Worm (Caenorhabditis elegans) whole organism, young adult: ENCODE data around the gene map-1.

Experiments
- B0035.1 ChIP-seq: sonication (generic microtip); optimal IDR thresholded peaks from 2 replicates; lab custom pipeline; 2016; ENCODE audit warnings: missing genetic modification characterization, mild to moderate bottlenecking, missing compliant biosample characterization, missing genotype, missing genetic modification reagents
- C06A6.2 ChIP-seq: fragments of 200-800 bp; sonication (Bioruptor generic); conservative IDR thresholded peaks from 2 replicates; pipeline ENCODE4 v1.3.6; 2022; ENCODE audit warnings: missing genetic modification characterization, missing compliant biosample characterization
- F10E7.11 ChIP-seq: sonication (generic microtip); optimal IDR thresholded peaks from 2 replicates; lab custom pipeline; 2017; ENCODE audit warnings: mild to moderate bottlenecking, missing genetic modification characterization, moderate library complexity, missing compliant biosample characterization
- F37B4.10 ChIP-seq: fragments of 200-800 bp; sonication (Bioruptor generic); IDR thresholded peaks from 2 replicates; pipeline ENCODE4 v1.3.6; 2022; ENCODE audit warnings: missing genetic modification characterization, missing compliant biosample characterization
- F52B5.7 ChIP-seq: sonication (generic microtip); optimal IDR thresholded peaks from 2 replicates; lab custom pipeline; 2016; ENCODE audit warnings: mild to moderate bottlenecking, missing genetic modification characterization, missing compliant biosample characterization
- F55B11.4 ChIP-seq: sonication (generic microtip); optimal IDR thresholded peaks from 2 replicates; lab custom pipeline; 2016; ENCODE audit warnings: missing compliant biosample characterization, missing genetic modification characterization, borderline replicate concordance; ENCODE audit not compliant: insufficient read depth
- F57A8.1 ChIP-seq: fragments of 200-800 bp; sonication (Bioruptor generic); optimal IDR thresholded peaks from 2 replicates; lab custom pipeline; 2018; ENCODE audit warnings: mild to moderate bottlenecking, missing genetic modification characterization, moderate library complexity, missing compliant biosample characterization
- F57C9.4 ChIP-seq: sonication (generic microtip); optimal IDR thresholded peaks from 2 replicates; lab custom pipeline; 2017; ENCODE audit warnings: mild to moderate bottlenecking, missing genetic modification characterization, missing compliant biosample characterization
- Y53F4B.3 ChIP-seq: fragments of 200-800 bp; sonication (Bioruptor generic); IDR thresholded peaks from 2 replicates; pipeline ENCODE4 v1.3.6; 2022; ENCODE audit warnings: missing genetic modification reagents, missing genetic modification characterization, missing compliant biosample characterization
- Y67H2A.10 ChIP-seq: fragments of 200-800 bp; sonication (Bioruptor generic); conservative IDR thresholded peaks from 2 replicates; pipeline ENCODE4 v1.3.6; 2022; ENCODE audit warnings: missing genetic modification reagents, missing genetic modification characterization, missing compliant biosample characterization
- ama-1 ChIP-seq, 3 experiments: fragments of 150-350 bp in 1 of 3; sonication (generic microtip) in 2 of 3; optimal IDR thresholded peaks; 2 replicates each; lab custom pipeline; 2014 to 2018; ENCODE audit warnings: missing biosample characterization in 2 of 3, missing genetic modification characterization in 2 of 3, missing genetic modification reagents in 2 of 3
- aptf-3 ChIP-seq: fragments of 200-800 bp; sonication (Bioruptor generic); IDR thresholded peaks from 2 replicates; pipeline ENCODE4 v1.3.6; 2022; ENCODE audit warnings: missing genetic modification characterization, missing compliant biosample characterization
- attf-3 ChIP-seq: fragments of 200-800 bp; sonication (Bioruptor generic); conservative IDR thresholded peaks from 2 replicates; pipeline ENCODE4 v1.3.6; 2022; ENCODE audit warnings: missing genetic modification reagents, missing genetic modification characterization, missing compliant biosample characterization
- attf-5 ChIP-seq: fragments of 200-800 bp; sonication (Bioruptor generic); optimal IDR thresholded peaks from 2 replicates; lab custom pipeline; 2018; ENCODE audit warnings: mild to moderate bottlenecking, missing genetic modification characterization, missing compliant biosample characterization
- attf-6 ChIP-seq: fragments of 200-800 bp; sonication (Bioruptor generic); IDR thresholded peaks from 2 replicates; pipeline ENCODE4 v1.3.6; 2022; ENCODE audit warnings: missing genetic modification reagents, missing genetic modification characterization, missing compliant biosample characterization
- ccch-3 ChIP-seq: fragments of 200-800 bp; sonication (Bioruptor generic); optimal IDR thresholded peaks from 2 replicates; lab custom pipeline; 2018; ENCODE audit warnings: mild to moderate bottlenecking, missing genetic modification characterization, missing compliant biosample characterization
- ceh-100 ChIP-seq: fragments of 200-800 bp; sonication (Bioruptor generic); IDR thresholded peaks from 2 replicates; pipeline ENCODE4 v1.3.6; 2022; ENCODE audit warnings: missing genetic modification reagents, missing genetic modification characterization, missing compliant biosample characterization
- ceh-40 ChIP-seq: fragments of 200-800 bp; sonication (Bioruptor generic); IDR thresholded peaks from 2 replicates; pipeline ENCODE4 v1.3.6; 2022; ENCODE audit warnings: missing genetic modification characterization, missing compliant biosample characterization
- ceh-58 ChIP-seq: fragments of 200-800 bp; sonication (Bioruptor generic); IDR thresholded peaks from 2 replicates; pipeline ENCODE4 v1.3.6; 2022; ENCODE audit warnings: missing genetic modification characterization, missing compliant biosample characterization
- ceh-91 ChIP-seq: fragments of 200-800 bp; sonication (Bioruptor generic); IDR thresholded peaks from 2 replicates; pipeline ENCODE4 v1.3.6; 2022; ENCODE audit warnings: missing genetic modification reagents, missing genetic modification characterization, missing compliant biosample characterization
- efl-1 ChIP-seq: fragments of 150-350 bp; optimal IDR thresholded peaks from 2 replicates; lab custom pipeline; 2014; ENCODE audit warnings: missing biosample characterization, missing genetic modification reagents, missing genetic modification characterization
- egrh-3 ChIP-seq: fragments of 200-800 bp; sonication (Bioruptor generic); IDR thresholded peaks from 2 replicates; pipeline ENCODE4 v1.3.6; 2022; ENCODE audit warnings: missing genetic modification reagents, missing genetic modification characterization, missing compliant biosample characterization
- ekl-4 ChIP-seq: fragments of 200-800 bp; sonication (Bioruptor generic); IDR thresholded peaks from 2 replicates; pipeline ENCODE4 v1.3.6; 2022; ENCODE audit warnings: missing genetic modification reagents, missing genetic modification characterization, missing compliant biosample characterization
- gei-17 ChIP-seq: fragments of 200-800 bp; sonication (Bioruptor generic); optimal IDR thresholded peaks from 2 replicates; lab custom pipeline; 2018; ENCODE audit warnings: mild to moderate bottlenecking, missing genetic modification characterization, missing compliant biosample characterization
- hlh-12 ChIP-seq: sonication (generic microtip); optimal IDR thresholded peaks from 2 replicates; lab custom pipeline; 2016; ENCODE audit warnings: missing genetic modification characterization, missing compliant biosample characterization
- hmg-20 ChIP-seq: fragments of 200-800 bp; sonication (Bioruptor generic); IDR thresholded peaks from 2 replicates; pipeline ENCODE4 v1.3.6; 2022; ENCODE audit warnings: missing genetic modification reagents, missing genetic modification characterization, missing compliant biosample characterization
- lin-26 ChIP-seq: fragments of 200-800 bp; sonication (Bioruptor generic); IDR thresholded peaks from 2 replicates; pipeline ENCODE4 v1.3.6; 2022; ENCODE audit warnings: missing genetic modification reagents, missing genetic modification characterization, missing compliant biosample characterization
- madf-10 ChIP-seq: sonication (generic microtip); optimal IDR thresholded peaks from 2 replicates; lab custom pipeline; 2016; ENCODE audit warnings: mild to moderate bottlenecking, missing genetic modification characterization, missing compliant biosample characterization
- madf-8 ChIP-seq: fragments of 200-800 bp; sonication (Bioruptor generic); conservative IDR thresholded peaks from 2 replicates; pipeline ENCODE4 v1.3.6; 2022; ENCODE audit warnings: missing genetic modification reagents, missing genetic modification characterization, missing compliant biosample characterization
- mel-28 ChIP-seq: sonication (generic microtip); optimal IDR thresholded peaks from 2 replicates; lab custom pipeline; 2016; ENCODE audit warnings: borderline replicate concordance, mild to moderate bottlenecking, missing genetic modification characterization, missing compliant biosample characterization
- mes-4 ChIP-seq: sonication (generic microtip); optimal IDR thresholded peaks from 2 replicates; lab custom pipeline; 2016; ENCODE audit warnings: missing genotype, missing genetic modification characterization, missing compliant biosample characterization
- nfya-1 ChIP-seq: sonication (generic microtip); optimal IDR thresholded peaks from 2 replicates; lab custom pipeline; 2017; ENCODE audit warnings: antibody characterized with exemption, missing compliant biosample characterization, missing genetic modification characterization, borderline replicate concordance; ENCODE audit not compliant: insufficient read depth
- nfya-2 ChIP-seq: fragments of 200-800 bp; sonication (Bioruptor generic); IDR thresholded peaks from 2 replicates; pipeline ENCODE4 v1.3.6; 2022; ENCODE audit warnings: missing genetic modification reagents, missing genetic modification characterization, missing compliant biosample characterization
- nhr-90 ChIP-seq: sonication (generic microtip); optimal IDR thresholded peaks from 2 replicates; lab custom pipeline; 2016; ENCODE audit warnings: missing genotype, mild to moderate bottlenecking, missing genetic modification characterization, missing compliant biosample characterization
- pbrm-1 ChIP-seq: fragments of 200-800 bp; sonication (Bioruptor generic); IDR thresholded peaks from 2 replicates; pipeline ENCODE4 v1.3.6; 2022; ENCODE audit warnings: missing genetic modification reagents, missing genetic modification characterization, missing compliant biosample characterization
- rec-8 ChIP-seq, 2 experiments: sonication (generic microtip); optimal IDR thresholded peaks; 2 replicates each; lab custom pipeline; 2016; ENCODE audit warnings: mild to moderate bottlenecking in 2 of 2, missing genetic modification characterization in 2 of 2, missing genetic modification reagents in 2 of 2, missing genotype in 2 of 2, missing biosample characterization in 1 of 2, missing compliant biosample characterization in 1 of 2, moderate library complexity in 1 of 2
- repo-1 ChIP-seq: sonication (generic microtip); optimal IDR thresholded peaks from 2 replicates; lab custom pipeline; 2017; ENCODE audit warnings: mild to moderate bottlenecking, missing genetic modification characterization, missing compliant biosample characterization
- rpc-1 ChIP-seq, 2 experiments: fragments of 150-350 bp in 1 of 2; sonication (generic microtip) in 1 of 2; optimal IDR thresholded peaks; 2 replicates each; lab custom pipeline; 2014 to 2018; ENCODE audit warnings: missing biosample characterization in 1 of 2, missing genetic modification characterization in 1 of 2, missing genetic modification reagents in 1 of 2, missing genotype in 1 of 2
- sdz-38 ChIP-seq: sonication (generic microtip); optimal IDR thresholded peaks from 2 replicates; lab custom pipeline; 2016; ENCODE audit warnings: missing genotype, missing genetic modification characterization, missing compliant biosample characterization
- sea-2 ChIP-seq: fragments of 200-800 bp; sonication (Bioruptor generic); IDR thresholded peaks from 2 replicates; pipeline ENCODE4 v1.3.6; 2022; ENCODE audit warnings: missing genetic modification characterization, missing compliant biosample characterization
- snpc-4 ChIP-seq, 5 experiments: fragments of 150-350 bp in 1 of 5; sonication (generic microtip) in 4 of 5; optimal IDR thresholded peaks; 2 replicates each; lab custom pipeline; 2014 to 2018; ENCODE audit warnings: missing genetic modification characterization in 5 of 5, missing biosample characterization in 3 of 5, antibody characterized with exemption in 2 of 5, mild to moderate bottlenecking in 2 of 5, missing compliant biosample characterization in 2 of 5, missing genotype in 2 of 5, moderate library complexity in 2 of 5, missing genetic modification reagents in 1 of 5
- somi-1 ChIP-seq: fragments of 200-800 bp; sonication (Bioruptor generic); optimal IDR thresholded peaks from 2 replicates; lab custom pipeline; 2018; ENCODE audit warnings: mild to moderate bottlenecking, missing genetic modification characterization, missing compliant biosample characterization
- tbp1 ChIP-seq: fragments of 200-800 bp; sonication (Bioruptor generic); optimal IDR thresholded peaks from 2 replicates; lab custom pipeline; 2018; ENCODE audit warnings: mild to moderate bottlenecking, missing genetic modification characterization, missing compliant biosample characterization
- tbx-9 ChIP-seq: sonication (generic microtip); optimal IDR thresholded peaks from 2 replicates; lab custom pipeline; 2016; ENCODE audit warnings: borderline replicate concordance, missing genetic modification characterization, inconsistent platforms, missing compliant biosample characterization
- zim-3 ChIP-seq: sonication (generic microtip); optimal IDR thresholded peaks from 2 replicates; lab custom pipeline; 2017; ENCODE audit warnings: mild to moderate bottlenecking, missing genetic modification characterization, moderate library complexity, missing compliant biosample characterization
- ztf-28 ChIP-seq: fragments of 200-800 bp; sonication (Bioruptor generic); IDR thresholded peaks from 2 replicates; pipeline ENCODE4 v1.3.6; 2022; ENCODE audit warnings: missing genetic modification reagents, missing genetic modification characterization, missing compliant biosample characterization
- ztf-3 ChIP-seq: fragments of 200-800 bp; sonication (Bioruptor generic); optimal IDR thresholded peaks from 2 replicates; lab custom pipeline; 2018; ENCODE audit warnings: mild to moderate bottlenecking, missing genetic modification characterization, missing compliant biosample characterization
- ztf-6 ChIP-seq: fragments of 200-800 bp; sonication (Bioruptor generic); IDR thresholded peaks from 2 replicates; pipeline ENCODE4 v1.3.6; 2022; ENCODE audit warnings: missing genetic modification reagents, missing genetic modification characterization, missing compliant biosample characterization

map-1 gene

DNA sequence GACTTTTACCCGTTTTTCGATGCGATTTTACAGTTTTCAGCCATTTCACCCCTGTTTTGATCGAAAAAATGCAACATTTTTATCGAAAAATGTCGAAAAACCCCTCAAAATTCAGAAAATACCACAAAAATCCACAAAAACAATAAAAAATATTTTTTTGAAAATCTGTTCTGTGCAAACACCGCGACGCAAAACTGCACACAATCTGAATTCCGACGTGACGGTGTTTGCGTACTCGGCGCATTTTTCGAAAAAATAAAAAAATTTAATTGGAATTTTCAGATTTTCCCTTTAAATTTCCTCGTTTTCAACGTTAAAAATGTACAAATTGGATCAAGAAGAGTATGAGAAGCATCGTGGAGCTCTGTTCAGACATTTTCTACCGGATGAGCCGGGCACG, 39.2 kb upstream of the map-1 start, which contains the start of gene smgl-2 (continued):
- no peak for TF ChIP-seq B0035.1 (tag; lab: Kevin White, UChicago)
- TF ChIP-seq rpc-1 (optimal IDR thresholded peaks at IDR 0.05; lab: Kevin White, UChicago), result no peak
- no peak for TF ChIP-seq rpc-1 (tag; optimal IDR thresholded peaks at IDR 0.05; lab: Kevin White, UChicago)
- TF ChIP-seq F57C9.4 (tag; lab: Kevin White, UChicago), result no peak
- TF ChIP-seq pbrm-1 (GFP tag; lab: Robert Waterston, UW), result peak; percentile 68; the same call in 1 of the 2 replicates
- no peak for TF ChIP-seq somi-1 (GFP tag; lab: Kevin White, UChicago)
- TF ChIP-seq ceh-100, result no peak
- no peak for TF ChIP-seq hmg-20 (GFP tag; lab: Robert Waterston, UW)
- TF ChIP-seq mel-28 (tag; lab: Kevin White, UChicago), result no peak
- no peak for TF ChIP-seq madf-8 (GFP tag; lab: Robert Waterston, UW)
- TF ChIP-seq snpc-4 (GFP tag; optimal IDR thresholded peaks at IDR 0.05; lab: Kevin White, UChicago), result no peak
- TF ChIP-seq snpc-4 (tag; optimal IDR thresholded peaks at IDR 0.05; lab: Kevin White, UChicago), result peak in 2 of 4 experiments; percentile 40 to 48
- no peak for TF ChIP-seq attf-6 (GFP tag; lab: Robert Waterston, UW)
- no peak for TF ChIP-seq ztf-28 (GFP tag; lab: Robert Waterston, UW)
- no peak for TF ChIP-seq ccch-3 (GFP tag; lab: Kevin White, UChicago)
- TF ChIP-seq Y53F4B.3 (GFP tag; lab: Robert Waterston, UW), result no peak
- no peak for TF ChIP-seq F10E7.11 (tag; lab: Kevin White, UChicago)
- no peak for TF ChIP-seq zim-3 (tag; lab: Kevin White, UChicago)
- TF ChIP-seq nfya-1 (tag; lab: Kevin White, UChicago), result no peak
- no peak for TF ChIP-seq madf-10 (tag; lab: Kevin White, UChicago)
- no peak for TF ChIP-seq Y67H2A.10 (GFP tag; lab: Robert Waterston, UW)
- no peak for TF ChIP-seq tbx-9
- TF ChIP-seq ceh-91, result no peak
- TF ChIP-seq F52B5.7 (tag; lab: Kevin White, UChicago), result no peak
- no peak for TF ChIP-seq sea-2
- no peak for TF ChIP-seq ztf-3
- no peak for TF ChIP-seq F57A8.1 (GFP tag; lab: Kevin White, UChicago)
- TF ChIP-seq F55B11.4 (tag; lab: Kevin White, UChicago), result no peak
- no peak for TF ChIP-seq egrh-3 (GFP tag; lab: Robert Waterston, UW)
- TF ChIP-seq repo-1 (tag; lab: Kevin White, UChicago), result no peak
- TF ChIP-seq sdz-38 (tag; lab: Kevin White, UChicago), result no peak
- TF ChIP-seq ceh-40 (GFP tag; lab: Robert Waterston, UW), result no peak
- TF ChIP-seq hlh-12 (tag; lab: Kevin White, UChicago), result no peak
- no peak for TF ChIP-seq ceh-58 (GFP tag; lab: Robert Waterston, UW)
- TF ChIP-seq ztf-6, result no peak
- no peak for TF ChIP-seq rec-8 (tag; optimal IDR thresholded peaks at IDR 0.05; lab: Kevin White, UChicago)
- TF ChIP-seq lin-26, result no peak
- TF ChIP-seq efl-1 (GFP tag; lab: Kevin White, UChicago), result peak; percentile 36
- no peak for TF ChIP-seq ama-1 (optimal IDR thresholded peaks at IDR 0.05; lab: Kevin White, UChicago)
- TF ChIP-seq ama-1 (GFP tag; optimal IDR thresholded peaks at IDR 0.05; lab: Kevin White, UChicago), result no peak
- no peak for TF ChIP-seq mes-4
- no peak for TF ChIP-seq ekl-4 (GFP tag; lab: Robert Waterston, UW)
- no peak for TF ChIP-seq nfya-2 (GFP tag; lab: Robert Waterston, UW)
- peak; percentile 40 for TF ChIP-seq tbp1 (GFP tag; lab: Kevin White, UChicago)
- no peak for TF ChIP-seq nhr-90 (tag; lab: Kevin White, UChicago)
- TF ChIP-seq F37B4.10 (GFP tag; lab: Robert Waterston, UW), result no peak
- no peak for TF ChIP-seq aptf-3 (GFP tag; lab: Robert Waterston, UW)
- no peak for TF ChIP-seq attf-3 (GFP tag; lab: Robert Waterston, UW)
- no peak for TF ChIP-seq C06A6.2 (GFP tag; lab: Robert Waterston, UW)
- peak; percentile 84 for TF ChIP-seq attf-5 (GFP tag; lab: Kevin White, UChicago)
- no peak for TF ChIP-seq gei-17 (GFP tag; lab: Kevin White, UChicago)
